Fruit fly (Drosophila melanogaster) whole organism, prepupa: ENCODE results near the gene CG6418.
A peak's percentile ranks its signal among the peaks of the same experiment; 100 is the strongest.

Experiments
- CG10669 ChIP-seq: fragments of 200-800 bp; sonication (Bioruptor generic); optimal IDR thresholded peaks from 3 replicates; lab custom pipeline; 2018; ENCODE audit warnings: missing biosample characterization, mild to moderate bottlenecking, missing genetic modification characterization, moderate library complexity
- CG11762 ChIP-seq: fragments of 200-800 bp; sonication (Bioruptor generic); optimal IDR thresholded peaks from 3 replicates; lab custom pipeline; 2016; ENCODE audit warnings: missing biosample characterization, missing genetic modification characterization; ENCODE audit not compliant: insufficient read depth
- CG15336 ChIP-seq: fragments of 200-800 bp; sonication (Bioruptor generic); IDR thresholded peaks from 2 replicates; pipeline ENCODE4 v1.3.6; 2022; ENCODE audit warnings: missing biosample characterization, missing genetic modification characterization
- CG16779 ChIP-seq: fragments of 200-800 bp; sonication (Bioruptor generic); optimal IDR thresholded peaks from 3 replicates; lab custom pipeline; 2017; ENCODE audit warnings: missing biosample characterization, mild to moderate bottlenecking, missing genetic modification characterization
- CG31627 ChIP-seq: fragments of 200-800 bp; sonication (Bioruptor generic); optimal IDR thresholded peaks from 3 replicates; lab custom pipeline; 2016; ENCODE audit warnings: missing biosample characterization, missing genetic modification characterization
- CG6276 ChIP-seq: fragments of 200-800 bp; sonication (Bioruptor generic); optimal IDR thresholded peaks from 2 replicates; lab custom pipeline; 2017; ENCODE audit warnings: missing biosample characterization, mild to moderate bottlenecking, missing genetic modification characterization
- CG6808 ChIP-seq: fragments of 200-800 bp; sonication (Bioruptor generic); optimal IDR thresholded peaks from 3 replicates; lab custom pipeline; 2017; ENCODE audit warnings: missing biosample characterization, missing genetic modification characterization, mild to moderate bottlenecking, moderate library complexity, missing genetic modification reagents
- CG6854 ChIP-seq: fragments of 200-800 bp; sonication (Bioruptor generic); optimal IDR thresholded peaks from 2 replicates; lab custom pipeline; 2017; ENCODE audit warnings: missing biosample characterization, mild to moderate bottlenecking, missing genetic modification characterization
- CG7368 ChIP-seq: fragments of 200-800 bp; sonication (Bioruptor generic); optimal IDR thresholded peaks from 3 replicates; lab custom pipeline; 2016; ENCODE audit warnings: missing biosample characterization, missing genetic modification characterization
- CG8319 ChIP-seq: fragments of 200-800 bp; sonication (Bioruptor generic); optimal IDR thresholded peaks from 3 replicates; lab custom pipeline; 2016; ENCODE audit warnings: missing biosample characterization, missing genetic modification characterization
- Eip75B ChIP-seq: fragments of 200-800 bp; sonication (Bioruptor generic); optimal IDR thresholded peaks from 3 replicates; lab custom pipeline; 2016; ENCODE audit warnings: missing biosample characterization, missing genetic modification characterization
- Eip78C ChIP-seq: fragments of 200-800 bp; sonication (Bioruptor generic); peaks from one replicate; lab custom pipeline; 2016; ENCODE audit warnings: missing biosample characterization, missing genetic modification characterization
- Eip93F ChIP-seq: fragments of 200-800 bp; sonication (Bioruptor generic); optimal IDR thresholded peaks from 2 replicates; lab custom pipeline; 2016; ENCODE audit warnings: missing biosample characterization, mild to moderate bottlenecking, missing genetic modification characterization
- Ets21C ChIP-seq: fragments of 200-800 bp; sonication (Bioruptor generic); optimal IDR thresholded peaks from 3 replicates; lab custom pipeline; 2016; ENCODE audit warnings: missing biosample characterization, missing genetic modification characterization
- Gug ChIP-seq: fragments of 200-800 bp; sonication (Bioruptor generic); IDR thresholded peaks from 2 replicates; pipeline ENCODE4 v1.3.6; 2022; ENCODE audit warnings: missing biosample characterization, missing genetic modification characterization
- Hr4 ChIP-seq: fragments of 200-800 bp; sonication (Bioruptor generic); optimal IDR thresholded peaks from 3 replicates; lab custom pipeline; 2016; ENCODE audit warnings: missing biosample characterization, missing genetic modification characterization
- Met ChIP-seq: fragments of 200-800 bp; sonication (Bioruptor generic); optimal IDR thresholded peaks from 3 replicates; lab custom pipeline; 2016; ENCODE audit warnings: missing biosample characterization, missing genetic modification characterization
- Sox102F ChIP-seq: fragments of 200-800 bp; sonication (Bioruptor generic); optimal IDR thresholded peaks from 2 replicates; lab custom pipeline; 2016; ENCODE audit warnings: missing biosample characterization, mild to moderate bottlenecking, missing genetic modification characterization
- acj6 ChIP-seq: fragments of 200-800 bp; sonication (Bioruptor generic); optimal IDR thresholded peaks from 3 replicates; lab custom pipeline; 2016; ENCODE audit warnings: missing biosample characterization, missing genetic modification characterization
- dac ChIP-seq: fragments of 200-800 bp; sonication (Bioruptor generic); optimal IDR thresholded peaks from 2 replicates; lab custom pipeline; 2017; ENCODE audit warnings: missing biosample characterization, mild to moderate bottlenecking, missing genetic modification characterization
- dsx ChIP-seq: fragments of 200-800 bp; optimal IDR thresholded peaks from 3 replicates; lab custom pipeline; 2019; ENCODE audit warnings: missing biosample characterization, mild to moderate bottlenecking, missing genetic modification characterization, moderate library complexity; ENCODE audit not compliant: poor library complexity, severe bottlenecking
- esn ChIP-seq: fragments of 200-800 bp; sonication (Bioruptor generic); optimal IDR thresholded peaks from 2 replicates; lab custom pipeline; 2016; ENCODE audit warnings: missing biosample characterization, mild to moderate bottlenecking, missing genetic modification characterization, moderate library complexity
- fd59A ChIP-seq: fragments of 200-800 bp; sonication (Bioruptor generic); optimal IDR thresholded peaks from 2 replicates; lab custom pipeline; 2017; ENCODE audit warnings: missing biosample characterization, mild to moderate bottlenecking, missing genetic modification characterization, missing genetic modification reagents
- fd85E ChIP-seq: fragments of 200-800 bp; sonication (Bioruptor generic); optimal IDR thresholded peaks from 3 replicates; lab custom pipeline; 2016; ENCODE audit warnings: missing biosample characterization, missing genetic modification characterization
- fkh ChIP-seq: fragments of 200-800 bp; sonication (Bioruptor generic); optimal IDR thresholded peaks from 3 replicates; lab custom pipeline; 2017; ENCODE audit warnings: missing biosample characterization, mild to moderate bottlenecking, missing genetic modification characterization, moderate library complexity
- salr ChIP-seq, 2 experiments: fragments of 200-800 bp; sonication (Bioruptor generic); optimal IDR thresholded peaks; 3 replicates each; lab custom pipeline; 2016 to 2018; ENCODE audit warnings: missing biosample characterization in 2 of 2, missing genetic modification characterization in 2 of 2, mild to moderate bottlenecking in 1 of 2
- svp ChIP-seq: fragments of 200-800 bp; sonication (Bioruptor generic); peaks from one replicate; lab custom pipeline; 2016; ENCODE audit warnings: missing biosample characterization, missing genetic modification characterization
- vri ChIP-seq: fragments of 200-800 bp; sonication (Bioruptor generic); optimal IDR thresholded peaks from 3 replicates; lab custom pipeline; 2016; ENCODE audit warnings: missing biosample characterization, mild to moderate bottlenecking, missing genetic modification characterization

The CG6418 gene

DNA sequence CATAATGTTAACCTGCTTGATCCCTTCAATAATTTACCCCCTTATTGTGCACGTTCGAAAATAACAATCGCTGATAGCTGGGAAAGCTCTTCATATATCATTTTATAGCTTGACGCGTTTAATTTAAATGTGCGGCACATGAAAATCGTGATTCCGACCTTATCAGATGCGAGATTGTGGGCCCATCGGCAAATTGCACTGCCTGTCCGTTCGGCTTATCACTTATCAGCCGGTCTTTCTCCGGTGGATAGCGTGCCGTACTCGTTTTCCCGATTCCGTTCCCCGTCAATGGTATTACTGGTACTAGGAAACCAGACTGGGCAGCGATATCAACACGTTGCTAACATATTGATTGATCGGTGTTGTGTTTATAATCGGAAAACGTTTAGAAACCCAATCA is 18.1 kb upstream of the CG6418 start:
- TF ChIP-seq vri (GFP tag; lab: Kevin White, UChicago) (peak; percentile 70), Eip93F (no peak), CG6276 (GFP tag; lab: Kevin White, UChicago) (no peak), svp (GFP tag; lab: Kevin White, UChicago) (peak; percentile 81)

DNA sequence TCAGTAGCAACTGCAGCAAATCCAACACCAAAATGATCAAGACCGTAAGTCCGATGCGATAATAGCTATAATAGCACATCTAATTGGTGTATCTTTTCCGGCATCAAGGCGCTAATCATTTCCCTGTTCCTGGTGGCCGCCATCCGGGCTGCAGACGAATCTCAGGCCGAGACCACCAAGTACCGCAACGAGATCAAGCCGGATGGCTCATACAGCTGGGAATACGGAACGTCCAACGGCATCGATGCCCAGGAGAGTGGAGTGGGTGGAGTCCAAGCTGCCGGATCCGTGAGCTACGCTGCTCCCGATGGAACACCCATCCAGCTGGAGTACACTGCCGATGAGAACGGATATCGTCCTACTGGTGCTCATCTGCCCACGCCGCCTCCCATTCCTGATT is 15.3 kb upstream of the CG6418 start, which contains the start of gene Cpr67Fb:
Cpr67Fb (plus strand) TSS at position 15 of the 400 bp plus-strand sequence.
- TF ChIP-seq dac (GFP tag; lab: Kevin White, UChicago), result no peak
- TF ChIP-seq fd85E (GFP tag; lab: Kevin White, UChicago), result no peak
- no peak for TF ChIP-seq Met (GFP tag; lab: Kevin White, UChicago)
- no peak for TF ChIP-seq CG6854 (GFP tag; lab: Kevin White, UChicago)
- no peak for TF ChIP-seq CG7368 (GFP tag; lab: Kevin White, UChicago)
- no peak for TF ChIP-seq Eip78C (GFP tag; lab: Kevin White, UChicago)
- no peak for TF ChIP-seq dsx (GFP tag; lab: Kevin White, UChicago)
- no peak for TF ChIP-seq CG10669 (GFP tag; lab: Kevin White, UChicago)
- no peak for TF ChIP-seq CG6276 (GFP tag; lab: Kevin White, UChicago)
- TF ChIP-seq acj6 (GFP tag; lab: Kevin White, UChicago), result no peak
- TF ChIP-seq Ets21C (GFP tag; lab: Kevin White, UChicago), result no peak
- TF ChIP-seq fd59A (GFP tag; lab: Kevin White, UChicago), result no peak
- TF ChIP-seq, all 60 proteins: peak for 0

DNA sequence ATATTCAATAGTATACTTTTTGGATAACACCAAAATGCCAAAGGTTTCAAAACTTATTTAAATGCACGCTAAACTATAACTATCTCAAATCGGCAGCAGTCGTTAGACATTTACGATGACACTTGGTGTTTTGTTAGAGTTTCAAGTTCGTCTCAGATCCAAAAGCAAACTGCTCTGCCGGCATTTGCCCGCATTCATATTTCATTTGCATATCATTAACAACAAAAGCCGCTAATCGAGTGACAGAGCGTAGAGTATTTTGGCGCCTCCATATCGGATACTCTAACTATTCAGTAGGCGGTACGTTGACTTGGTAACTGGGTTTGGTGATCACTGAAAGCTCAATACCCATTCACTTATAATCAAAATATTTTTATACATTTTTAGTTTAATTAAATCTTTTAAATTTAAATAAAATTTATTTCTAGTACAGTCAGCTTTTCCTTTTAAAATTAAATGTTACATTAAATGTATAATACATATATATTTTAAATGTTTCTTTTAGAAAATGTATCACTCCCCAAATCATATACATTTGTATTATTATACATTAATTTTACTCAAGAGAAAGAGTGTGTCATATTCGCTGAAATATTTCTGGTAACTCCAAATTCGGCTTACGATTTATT is 14.4 kb upstream of the CG6418 start:
- TF ChIP-seq Hr4 (GFP tag; lab: Kevin White, UChicago), result no peak
- TF ChIP-seq esn (GFP tag; lab: Kevin White, UChicago), result peak; percentile 4

DNA sequence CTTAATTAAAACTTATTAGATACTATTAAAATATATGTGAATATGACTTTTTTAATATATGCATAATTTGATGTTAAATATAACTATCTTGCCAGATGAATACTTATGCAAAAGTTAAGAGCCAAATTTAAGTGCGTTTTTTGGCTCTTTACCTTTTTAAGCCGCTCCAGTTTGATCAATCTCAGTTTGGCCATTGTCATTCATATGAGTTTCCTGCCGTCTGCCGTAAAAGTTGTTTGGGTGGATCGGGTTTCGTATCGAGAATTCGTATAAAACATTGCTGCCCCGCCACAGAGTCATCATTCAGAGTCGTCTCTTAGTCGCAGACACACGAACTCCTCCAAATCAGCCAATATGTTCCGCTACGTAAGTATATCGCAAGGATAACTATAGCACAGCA is 12.6 kb upstream of the CG6418 start, which contains the start of gene Cpr67Fa2:
Cpr67Fa2 (plus strand) TSS at position 301 of the 400 bp plus-strand sequence.
- TF ChIP-seq fkh, result no peak

DNA sequence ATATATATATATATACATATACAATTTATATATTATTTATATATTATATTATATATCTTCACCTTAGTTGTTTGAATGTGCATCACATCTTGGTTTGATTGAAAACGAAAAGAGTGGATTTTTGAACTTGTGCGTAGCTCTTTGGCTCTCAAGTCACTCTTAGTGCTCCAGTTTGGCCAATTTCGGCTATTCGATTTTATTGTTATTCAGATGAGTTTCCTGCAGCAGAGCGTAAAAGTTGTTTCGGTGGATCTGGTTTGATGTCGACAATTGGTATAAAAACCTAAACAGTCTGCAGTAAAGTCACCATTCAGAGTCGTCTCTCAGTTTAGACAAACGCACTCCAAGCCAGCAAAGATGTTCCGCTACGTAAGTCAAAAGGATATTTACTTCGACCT is 10.9 kb upstream of the CG6418 start, which contains the start of gene Cpr67Fa1:
Cpr67Fa1 (plus strand) TSS at position 299 of the 398 bp plus-strand sequence.
- no peak for TF ChIP-seq Eip75B (GFP tag; lab: Kevin White, UChicago)
- TF ChIP-seq CG8319 (GFP tag; lab: Kevin White, UChicago), result no peak
- TF ChIP-seq Gug (GFP tag; lab: Robert Waterston, UW), result no peak
- TF ChIP-seq CG6808 (GFP tag; lab: Kevin White, UChicago), result no peak
- TF ChIP-seq svp (GFP tag; lab: Kevin White, UChicago), result no peak
- no peak for TF ChIP-seq CG16779 (tag; lab: Kevin White, UChicago)
- TF ChIP-seq Eip93F, result no peak
- no peak for TF ChIP-seq Ets21C (GFP tag; lab: Kevin White, UChicago)
- no peak for TF ChIP-seq CG11762 (GFP tag; lab: Kevin White, UChicago)
- TF ChIP-seq salr (GFP tag; optimal IDR thresholded peaks at IDR 0.05; lab: Kevin White, UChicago), result no peak
- no peak for TF ChIP-seq esn (GFP tag; lab: Kevin White, UChicago)

DNA sequence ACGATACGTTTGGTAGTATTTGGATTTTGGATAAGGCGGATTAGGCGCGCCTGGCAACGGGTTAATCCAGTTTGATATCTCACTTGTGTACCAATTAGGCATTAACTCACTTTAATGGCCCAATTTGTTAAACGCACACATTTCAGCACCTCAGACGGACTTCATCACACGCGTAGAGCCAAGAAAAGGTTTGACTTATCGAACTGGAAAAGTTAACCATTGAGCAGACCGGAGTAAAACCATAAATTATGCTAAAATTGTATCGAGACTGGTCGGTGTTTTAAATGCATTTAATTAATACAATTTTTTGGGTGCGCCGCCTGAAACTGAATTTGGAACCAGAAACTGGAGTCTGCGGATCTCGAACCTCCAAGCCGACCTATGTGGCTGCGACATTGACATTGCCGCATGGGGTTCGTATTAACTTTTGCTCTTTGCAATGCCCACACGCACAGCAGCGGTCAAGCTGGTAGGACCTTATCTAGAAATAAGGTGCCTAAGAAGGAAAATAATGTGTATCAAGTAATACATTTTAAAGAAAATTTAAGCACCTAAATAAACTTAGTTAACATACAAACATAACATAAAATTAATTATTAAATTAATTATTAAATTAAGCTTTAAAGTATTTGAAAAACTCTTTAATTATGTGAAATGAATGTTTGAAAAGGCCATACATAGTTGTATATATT is 10.3 kb upstream of the CG6418 start:
- TF ChIP-seq CG15336 (GFP tag; lab: Robert Waterston, UW) (no peak), CG31627 (no peak), Sox102F (GFP tag; lab: Kevin White, UChicago) (no peak)
